Fruit fly (Drosophila melanogaster) whole organism, embryonic: ENCODE data around the gene toe.

Source experiments
- Adf1 ChIP-seq: fragments of 200-800 bp; sonication (Bioruptor generic); IDR thresholded peaks from 2 replicates; pipeline ENCODE4 v1.3.6; 2022; ENCODE audit warnings: missing biosample characterization, missing genetic modification characterization
- CG14014 ChIP-seq: fragments of 200-800 bp; sonication (Bioruptor generic); IDR thresholded peaks from 2 replicates; pipeline ENCODE4 v1.3.6; 2022; ENCODE audit warnings: missing biosample characterization, missing genetic modification characterization
- CG15514 ChIP-seq: fragments of 200-800 bp; sonication (Bioruptor generic); optimal IDR thresholded peaks from 3 replicates; lab custom pipeline; 2017; ENCODE audit warnings: missing biosample characterization, missing genetic modification characterization, mild to moderate bottlenecking, moderate library complexity, missing genetic modification reagents
- CG18476 ChIP-seq: fragments of 200-800 bp; sonication (Bioruptor generic); optimal IDR thresholded peaks from 2 replicates; lab custom pipeline; 2016; ENCODE audit warnings: missing biosample characterization, mild to moderate bottlenecking, missing genetic modification characterization
- CG2116 ChIP-seq: fragments of 200-800 bp; sonication (Bioruptor generic); optimal IDR thresholded peaks from 3 replicates; lab custom pipeline; 2018; ENCODE audit warnings: missing biosample characterization, mild to moderate bottlenecking, missing genetic modification characterization
- CG34224 ChIP-seq: fragments of 200-800 bp; sonication (Bioruptor generic); IDR thresholded peaks from 3 replicates; pipeline ENCODE4 v1.3.6; 2022; ENCODE audit warnings: missing biosample characterization, missing genetic modification characterization; ENCODE audit not compliant: partially characterized antibody
- CG4328 ChIP-seq: fragments of 200-800 bp; sonication (Bioruptor generic); optimal IDR thresholded peaks from 3 replicates; lab custom pipeline; 2017; ENCODE audit warnings: missing biosample characterization, missing genetic modification reagents, missing genetic modification characterization
- CG6854 ChIP-seq: fragments of 200-800 bp; sonication (Bioruptor generic); optimal IDR thresholded peaks from 3 replicates; lab custom pipeline; 2017; ENCODE audit warnings: missing biosample characterization, mild to moderate bottlenecking, missing genetic modification characterization
- CG8290 ChIP-seq, 3 experiments: fragments of 200-800 bp; sonication (Bioruptor generic); optimal IDR thresholded peaks; 2 replicates each; lab custom pipeline; 2016 to 2019; ENCODE audit warnings: missing biosample characterization in 3 of 3, missing genetic modification characterization in 3 of 3, mild to moderate bottlenecking in 2 of 3, moderate library complexity in 1 of 3
- CG9932 ChIP-seq: fragments of 200-800 bp; sonication (Bioruptor generic); IDR thresholded peaks from 2 replicates; pipeline ENCODE4 v1.3.6; 2022; ENCODE audit warnings: missing biosample characterization, missing genetic modification characterization
- Camta ChIP-seq: fragments of 200-800 bp; sonication (Bioruptor generic); optimal IDR thresholded peaks from 2 replicates; lab custom pipeline; 2016; ENCODE audit warnings: missing biosample characterization, missing genetic modification characterization
- CrebB ChIP-seq: fragments of 200-800 bp; sonication (Bioruptor generic); optimal IDR thresholded peaks from 3 replicates; lab custom pipeline; 2018; ENCODE audit warnings: missing biosample characterization, mild to moderate bottlenecking, missing genetic modification characterization
- Dad ChIP-seq: fragments of 200-800 bp; sonication (Bioruptor generic); optimal IDR thresholded peaks from 3 replicates; lab custom pipeline; 2016; ENCODE audit warnings: missing biosample characterization, missing genetic modification characterization
- Drgx ChIP-seq: fragments of 200-800 bp; sonication (Bioruptor generic); IDR thresholded peaks from 2 replicates; pipeline ENCODE4 v1.3.6; 2022; ENCODE audit warnings: missing biosample characterization, missing genetic modification characterization
- E2f1 ChIP-seq: fragments of 200-800 bp; sonication (Bioruptor generic); IDR thresholded peaks from 2 replicates; pipeline ENCODE4 v1.3.6; 2022; ENCODE audit warnings: missing biosample characterization, missing genetic modification characterization
- E2f2 ChIP-seq: fragments of 200-800 bp; sonication (Bioruptor generic); IDR thresholded peaks from 2 replicates; pipeline ENCODE4 v1.3.6; 2022; ENCODE audit warnings: missing biosample characterization, missing genetic modification characterization
- Eip74EF ChIP-seq, 2 experiments: fragments of 200-800 bp in 1 of 2; fragments of >200 bp in 1 of 2; sonication (Bioruptor generic) in 1 of 2; optimal IDR thresholded peaks; 2 replicates each; lab custom pipeline; 2017 to 2019; ENCODE audit warnings: missing biosample characterization in 2 of 2, missing genetic modification characterization in 2 of 2, mild to moderate bottlenecking in 1 of 2, moderate library complexity in 1 of 2
- Fer3 ChIP-seq: fragments of 200-800 bp; sonication (Bioruptor generic); optimal IDR thresholded peaks from 2 replicates; lab custom pipeline; 2018; ENCODE audit warnings: missing biosample characterization, mild to moderate bottlenecking, missing genetic modification characterization, moderate library complexity
- H2.0 ChIP-seq: fragments of 200-800 bp; sonication (Bioruptor generic); IDR thresholded peaks from 2 replicates; pipeline ENCODE4 v1.3.6; 2022; ENCODE audit warnings: missing biosample characterization, missing genetic modification characterization
- Hmx ChIP-seq: fragments of 200-800 bp; sonication (Bioruptor generic); optimal IDR thresholded peaks from 2 replicates; lab custom pipeline; 2016; ENCODE audit warnings: missing biosample characterization, missing genetic modification characterization
- Hr78 ChIP-seq, 2 experiments: fragments of 200-800 bp in 1 of 2; fragments of >200 bp in 1 of 2; sonication (Bioruptor generic) in 1 of 2; optimal IDR thresholded peaks; 2 replicates each; lab custom pipeline; 2017 to 2019; ENCODE audit warnings: missing biosample characterization in 2 of 2, missing genetic modification characterization in 2 of 2, mild to moderate bottlenecking in 1 of 2, moderate library complexity in 1 of 2
- NFAT ChIP-seq: fragments of 200-800 bp; sonication (Bioruptor generic); IDR thresholded peaks from 2 replicates; pipeline ENCODE4 v1.3.6; 2022; ENCODE audit warnings: missing biosample characterization, missing genetic modification characterization
- NfI ChIP-seq: fragments of 200-800 bp; sonication (Bioruptor generic); optimal IDR thresholded peaks from 3 replicates; lab custom pipeline; 2018; ENCODE audit warnings: missing biosample characterization, mild to moderate bottlenecking, missing genetic modification characterization, moderate library complexity
- Ptx1 ChIP-seq: fragments of 200-800 bp; sonication (Bioruptor generic); IDR thresholded peaks from 2 replicates; pipeline ENCODE4 v1.3.6; 2022; ENCODE audit warnings: missing biosample characterization, missing genetic modification characterization
- Rfx ChIP-seq: fragments of 200-800 bp; sonication (Bioruptor generic); IDR thresholded peaks from 2 replicates; pipeline ENCODE4 v1.3.6; 2022; ENCODE audit warnings: missing biosample characterization, missing genetic modification characterization
- al ChIP-seq: fragments of 200-800 bp; sonication (Bioruptor generic); IDR thresholded peaks from 2 replicates; pipeline ENCODE4 v1.3.6; 2022; ENCODE audit warnings: missing biosample characterization, missing genetic modification characterization
- ase ChIP-seq: fragments of 200-800 bp; sonication (Bioruptor generic); IDR thresholded peaks from 3 replicates; pipeline ENCODE4 v1.3.6; 2022; ENCODE audit warnings: missing biosample characterization, missing genetic modification characterization
- bbx ChIP-seq: fragments of 200-800 bp; sonication (Bioruptor generic); IDR thresholded peaks from 2 replicates; pipeline ENCODE4 v1.3.6; 2022; ENCODE audit warnings: missing biosample characterization, missing genetic modification characterization; ENCODE audit not compliant: partially characterized antibody
- cad ChIP-seq: fragments of >200 bp; optimal IDR thresholded peaks from 2 replicates; lab custom pipeline; 2017; ENCODE audit warnings: missing biosample characterization, missing genetic modification characterization
- crol ChIP-seq: fragments of 200-800 bp; sonication (Bioruptor generic); IDR thresholded peaks from 2 replicates; pipeline ENCODE4 v1.3.6; 2022; ENCODE audit warnings: missing biosample characterization, missing genetic modification characterization
- dimm ChIP-seq: fragments of 200-800 bp; sonication (Bioruptor generic); IDR thresholded peaks from 2 replicates; pipeline ENCODE4 v1.3.6; 2022; ENCODE audit warnings: missing biosample characterization, missing genetic modification characterization
- eyg ChIP-seq: fragments of 200-800 bp; sonication (Bioruptor generic); optimal IDR thresholded peaks from 3 replicates; lab custom pipeline; 2016; ENCODE audit warnings: missing biosample characterization, missing genetic modification characterization
- ftz-f1 ChIP-seq: fragments of 200-800 bp; sonication (Bioruptor generic); optimal IDR thresholded peaks from 2 replicates; lab custom pipeline; 2016; ENCODE audit warnings: missing biosample characterization, missing genetic modification characterization
- grau ChIP-seq: fragments of 200-800 bp; optimal IDR thresholded peaks from 3 replicates; lab custom pipeline; 2019; ENCODE audit warnings: missing biosample characterization, mild to moderate bottlenecking, missing genetic modification characterization, moderate library complexity
- gsb ChIP-seq: fragments of 200-800 bp; sonication (Bioruptor generic); IDR thresholded peaks from 2 replicates; pipeline ENCODE4 v1.3.6; 2022; ENCODE audit warnings: missing biosample characterization, missing genetic modification characterization
- hkb ChIP-seq, 2 experiments: fragments of 200-800 bp in 1 of 2; fragments of >200 bp in 1 of 2; sonication (Bioruptor generic) in 1 of 2; IDR thresholded peaks in 1 of 2; optimal IDR thresholded peaks in 1 of 2; 2 replicates each; pipeline versions ENCODE4 v1.3.6 to Lab custom; 2017 to 2022; ENCODE audit warnings: missing biosample characterization in 1 of 2, missing genetic modification characterization in 1 of 2
- lab ChIP-seq: fragments of 200-800 bp; sonication (Bioruptor generic); optimal IDR thresholded peaks from 3 replicates; lab custom pipeline; 2017; ENCODE audit warnings: missing biosample characterization, missing genetic modification characterization, mild to moderate bottlenecking, moderate library complexity, missing genetic modification reagents
- lmd ChIP-seq: fragments of 200-800 bp; sonication (Bioruptor generic); IDR thresholded peaks from 2 replicates; pipeline ENCODE4 v1.3.6; 2022; ENCODE audit warnings: missing biosample characterization, missing genetic modification characterization
- mam ChIP-seq: fragments of 200-800 bp; sonication (Bioruptor generic); optimal IDR thresholded peaks from 3 replicates; lab custom pipeline; 2016; ENCODE audit warnings: missing biosample characterization, missing genetic modification characterization
- sna ChIP-seq: fragments of 200-800 bp; sonication (Bioruptor generic); IDR thresholded peaks from 2 replicates; pipeline ENCODE4 v1.3.6; 2022; ENCODE audit warnings: missing biosample characterization, missing genetic modification characterization; ENCODE audit not compliant: partially characterized antibody
- stc ChIP-seq: fragments of 200-800 bp; sonication (Bioruptor generic); IDR thresholded peaks from 2 replicates; pipeline ENCODE4 v1.3.6; 2022; ENCODE audit warnings: missing biosample characterization, missing genetic modification characterization
- sug ChIP-seq: fragments of 200-800 bp; optimal IDR thresholded peaks from 2 replicates; lab custom pipeline; 2019; ENCODE audit warnings: missing biosample characterization, mild to moderate bottlenecking, missing genetic modification characterization, moderate library complexity
- tna ChIP-seq: fragments of 200-800 bp; sonication (Bioruptor generic); IDR thresholded peaks from 2 replicates; pipeline ENCODE4 v1.3.6; 2022; ENCODE audit warnings: missing biosample characterization, missing genetic modification characterization; ENCODE audit not compliant: partially characterized antibody
- twi ChIP-seq: fragments of 200-800 bp; optimal IDR thresholded peaks from 2 replicates; lab custom pipeline; 2019; ENCODE audit warnings: missing biosample characterization, mild to moderate bottlenecking, missing genetic modification characterization, moderate library complexity
- unc-4 ChIP-seq: fragments of 200-800 bp; sonication (Bioruptor generic); IDR thresholded peaks from 2 replicates; pipeline ENCODE4 v1.3.6; 2022; ENCODE audit warnings: missing biosample characterization, missing genetic modification characterization; ENCODE audit not compliant: partially characterized antibody
- zen2 ChIP-seq: fragments of 200-800 bp; sonication (Bioruptor generic); IDR thresholded peaks from 3 replicates; pipeline ENCODE4 v1.3.6; 2022; ENCODE audit warnings: missing biosample characterization, missing genetic modification characterization; ENCODE audit not compliant: partially characterized antibody

The toe gene

dm6 chr3L:12408513-12409320 lies 23.8 kb downstream of the toe start (continued):
- peak; percentile 66 for TF ChIP-seq CG15514 (GFP tag; lab: Kevin White, UChicago)
- TF ChIP-seq ase = 0 out of 3 replicates have a peak, but pooled peaks have one; percentile 37
- TF ChIP-seq Adf1 (GFP tag; lab: Robert Waterston, UW) = peak; percentile 80
- TF ChIP-seq cad = no peak
- peak; percentile 26 for TF ChIP-seq Camta (GFP tag; lab: Kevin White, UChicago)
- peak; percentile 66; the same call in 1 of the 2 replicates for TF ChIP-seq bbx (GFP tag; lab: Robert Waterston, UW)
- TF ChIP-seq CG18476 (GFP tag; lab: Kevin White, UChicago) = no peak
- peak; percentile 58; the same call in 1 of the 2 replicates for TF ChIP-seq stc (GFP tag; lab: Robert Waterston, UW)
- TF ChIP-seq dimm (GFP tag; lab: Robert Waterston, UW) = no peak
- peak; percentile 90 for TF ChIP-seq Drgx
- TF ChIP-seq CG9932 = peak; percentile 57
- no peak for TF ChIP-seq CG6854 (GFP tag; lab: Kevin White, UChicago)
- TF ChIP-seq E2f1 (GFP tag; lab: Robert Waterston, UW) = peak; percentile 28; the same call in 1 of the 2 replicates
- no peak; the same call in 2 of the 3 replicates for TF ChIP-seq zen2 (GFP tag; lab: Robert Waterston, UW)
- TF ChIP-seq CrebB (tag; lab: Kevin White, UChicago) = peak; percentile 3
- peak; percentile 48 for TF ChIP-seq CG14014
- peak; percentile 67; the same call in 1 of the 2 replicates for TF ChIP-seq tna
- peak; percentile 43; the same call in 1 of the 3 replicates for TF ChIP-seq CG34224 (GFP tag; lab: Robert Waterston, UW)
- TF ChIP-seq eyg (GFP tag; lab: Kevin White, UChicago) = peak; percentile 74
- no peak for TF ChIP-seq twi (tag; lab: Kevin White, UChicago)
- TF ChIP-seq unc-4 (GFP tag; lab: Robert Waterston, UW) = peak; percentile 25; the same call in 1 of the 2 replicates
- TF ChIP-seq hkb (optimal IDR thresholded peaks at IDR 0.05; lab: Kevin White, UChicago) = no peak
- TF ChIP-seq hkb (GFP tag; IDR thresholded peaks at IDR 0.05; lab: Robert Waterston, UW) = peak; percentile 76
- no peak for TF ChIP-seq NfI
- TF ChIP-seq mam (GFP tag; lab: Kevin White, UChicago) = peak; percentile 32
- peak; percentile 42 for TF ChIP-seq Hmx (GFP tag; lab: Kevin White, UChicago)
- no peak for TF ChIP-seq Dad (GFP tag; lab: Kevin White, UChicago)
- TF ChIP-seq lmd (GFP tag; lab: Robert Waterston, UW) = peak; percentile 39; the same call in 1 of the 2 replicates
- peak; percentile 34; the same call in 1 of the 2 replicates for TF ChIP-seq gsb
- peak; percentile 73 for TF ChIP-seq NFAT (GFP tag; lab: Robert Waterston, UW)
- no peak for TF ChIP-seq CG2116 (GFP tag; lab: Kevin White, UChicago)
- peak; percentile 77 for TF ChIP-seq lab
- TF ChIP-seq sug (tag; lab: Kevin White, UChicago) = peak; percentile 84
- TF ChIP-seq Ptx1 (GFP tag; lab: Robert Waterston, UW) = peak; percentile 14; the same call in 1 of the 2 replicates
- peak; percentile 94 for TF ChIP-seq ftz-f1
- peak; percentile 43; the same call in 1 of the 2 replicates for TF ChIP-seq Rfx
- peak; percentile 97 for TF ChIP-seq crol (GFP tag; lab: Robert Waterston, UW)
- TF ChIP-seq al = 0 out of 2 replicates have a peak, but pooled peaks have one; percentile 47
- TF ChIP-seq CG8290 (GFP tag; optimal IDR thresholded peaks at IDR 0.05; lab: Kevin White, UChicago) = no peak
- TF ChIP-seq CG8290 (tag; optimal IDR thresholded peaks at IDR 0.05; lab: Kevin White, UChicago) = peak in 1 of 2 experiments; percentile 83
- peak in 1 of 2 experiments; percentile 36 for TF ChIP-seq Eip74EF (GFP tag; optimal IDR thresholded peaks at IDR 0.05; lab: Kevin White, UChicago)
- peak; percentile 38 for TF ChIP-seq CG4328 (GFP tag; lab: Kevin White, UChicago)
- TF ChIP-seq Hr78 (GFP tag; optimal IDR thresholded peaks at IDR 0.05; lab: Kevin White, UChicago) = peak in 1 of 2 experiments; percentile 56
- peak; percentile 12; the same call in 1 of the 2 replicates for TF ChIP-seq E2f2 (GFP tag; lab: Robert Waterston, UW)
- TF ChIP-seq H2.0 (GFP tag; lab: Robert Waterston, UW) = 0 out of 2 replicates have a peak, but pooled peaks have one; percentile 11
- peak; percentile 45; the same call in 1 of the 2 replicates for TF ChIP-seq sna
- peak; percentile 22 for TF ChIP-seq grau (tag; lab: Kevin White, UChicago)
- peak; percentile 23 for TF ChIP-seq Fer3 (tag; lab: Kevin White, UChicago)
